Worm (Caenorhabditis elegans) whole organism, L3 larva: Measurements from ENCODE around the gene F59A6.4.

Experiments used
- mdl-1 ChIP-seq: fragments of 150-350 bp; optimal IDR thresholded peaks from 2 replicates; lab custom pipeline; 2014; ENCODE audit warnings: missing biosample characterization, missing genetic modification characterization
- nhr-237 ChIP-seq: fragments of 150-350 bp; optimal IDR thresholded peaks from 2 replicates; lab custom pipeline; 2014; ENCODE audit warnings: missing biosample characterization, missing genetic modification characterization

- TF ChIP-seq mdl-1 (tag; lab: Kevin White, UChicago), result no peak
- TF ChIP-seq nhr-237 (tag; lab: Kevin White, UChicago), result no peak
These were observed 18.8 kb upstream of the F59A6.4 start for ce11 chrII:4985961-4986503.
